Fruit fly (Drosophila melanogaster) whole organism, prepupa: ENCODE measurements around the gene CG42704.
A peak's percentile ranks its signal among the peaks of the same experiment; 100 is the strongest.

ENCODE experiments used
- Blimp-1 ChIP-seq: fragments of 200-800 bp; sonication (Bioruptor generic); optimal IDR thresholded peaks from 3 replicates; lab custom pipeline; 2017; ENCODE audit warnings: missing biosample characterization, missing genetic modification characterization, mild to moderate bottlenecking, moderate library complexity, missing genetic modification reagents
- CG10669 ChIP-seq: fragments of 200-800 bp; sonication (Bioruptor generic); optimal IDR thresholded peaks from 3 replicates; lab custom pipeline; 2018; ENCODE audit warnings: missing biosample characterization, mild to moderate bottlenecking, missing genetic modification characterization, moderate library complexity
- CG11294 ChIP-seq: fragments of 200-800 bp; sonication (Bioruptor generic); IDR thresholded peaks from 2 replicates; pipeline ENCODE4 v1.3.6; 2022; ENCODE audit warnings: missing biosample characterization, missing genetic modification characterization
- CG11762 ChIP-seq: fragments of 200-800 bp; sonication (Bioruptor generic); optimal IDR thresholded peaks from 3 replicates; lab custom pipeline; 2016; ENCODE audit warnings: missing biosample characterization, missing genetic modification characterization; ENCODE audit not compliant: insufficient read depth
- CG11902 ChIP-seq: fragments of 200-800 bp; sonication (Bioruptor generic); optimal IDR thresholded peaks from 3 replicates; lab custom pipeline; 2016; ENCODE audit warnings: missing biosample characterization, missing genetic modification characterization
- CG1621 ChIP-seq: fragments of 200-800 bp; sonication (Bioruptor generic); optimal IDR thresholded peaks from 3 replicates; lab custom pipeline; 2018; ENCODE audit warnings: missing biosample characterization, mild to moderate bottlenecking, missing genetic modification characterization
- CG3032 ChIP-seq: fragments of 200-800 bp; optimal IDR thresholded peaks from 2 replicates; lab custom pipeline; 2019; ENCODE audit warnings: missing biosample characterization, mild to moderate bottlenecking, missing genetic modification characterization, moderate library complexity
- CG31627 ChIP-seq: fragments of 200-800 bp; sonication (Bioruptor generic); optimal IDR thresholded peaks from 3 replicates; lab custom pipeline; 2016; ENCODE audit warnings: missing biosample characterization, missing genetic modification characterization
- CG3919 ChIP-seq: fragments of 200-800 bp; sonication (Bioruptor generic); optimal IDR thresholded peaks from 3 replicates; lab custom pipeline; 2016; ENCODE audit warnings: missing biosample characterization, missing genetic modification characterization
- CG6163 ChIP-seq: fragments of 200-800 bp; sonication (Bioruptor generic); IDR thresholded peaks from 3 replicates; pipeline ENCODE4 v1.3.6; 2022; ENCODE audit warnings: missing biosample characterization, missing genetic modification characterization
- CG6276 ChIP-seq: fragments of 200-800 bp; sonication (Bioruptor generic); optimal IDR thresholded peaks from 2 replicates; lab custom pipeline; 2017; ENCODE audit warnings: missing biosample characterization, mild to moderate bottlenecking, missing genetic modification characterization
- CG6854 ChIP-seq: fragments of 200-800 bp; sonication (Bioruptor generic); optimal IDR thresholded peaks from 2 replicates; lab custom pipeline; 2017; ENCODE audit warnings: missing biosample characterization, mild to moderate bottlenecking, missing genetic modification characterization
- CG7368 ChIP-seq: fragments of 200-800 bp; sonication (Bioruptor generic); optimal IDR thresholded peaks from 3 replicates; lab custom pipeline; 2016; ENCODE audit warnings: missing biosample characterization, missing genetic modification characterization
- CG8119 ChIP-seq: fragments of 200-800 bp; sonication (Bioruptor generic); IDR thresholded peaks from 3 replicates; pipeline ENCODE4 v1.3.6; 2022; ENCODE audit warnings: missing biosample characterization, missing genetic modification characterization
- CG8632 ChIP-seq: fragments of 200-800 bp; sonication (Bioruptor generic); optimal IDR thresholded peaks from 3 replicates; lab custom pipeline; 2016; ENCODE audit warnings: missing biosample characterization, missing genetic modification characterization
- CG9139 ChIP-seq: fragments of 200-800 bp; sonication (Bioruptor generic); optimal IDR thresholded peaks from 3 replicates; lab custom pipeline; 2017; ENCODE audit warnings: missing biosample characterization, mild to moderate bottlenecking, missing genetic modification characterization
- Eip78C ChIP-seq: fragments of 200-800 bp; sonication (Bioruptor generic); peaks from one replicate; lab custom pipeline; 2016; ENCODE audit warnings: missing biosample characterization, missing genetic modification characterization
- Ets21C ChIP-seq: fragments of 200-800 bp; sonication (Bioruptor generic); optimal IDR thresholded peaks from 3 replicates; lab custom pipeline; 2016; ENCODE audit warnings: missing biosample characterization, missing genetic modification characterization
- Gug ChIP-seq: fragments of 200-800 bp; sonication (Bioruptor generic); IDR thresholded peaks from 2 replicates; pipeline ENCODE4 v1.3.6; 2022; ENCODE audit warnings: missing biosample characterization, missing genetic modification characterization
- Hr38 ChIP-seq: sonication (Bioruptor generic); optimal IDR thresholded peaks from 2 replicates; lab custom pipeline; 2016; ENCODE audit warnings: missing biosample characterization, missing genetic modification characterization
- Hr39 ChIP-seq: fragments of 200-800 bp; sonication (Bioruptor generic); optimal IDR thresholded peaks from 2 replicates; lab custom pipeline; 2016; ENCODE audit warnings: missing biosample characterization, missing genetic modification characterization
- Hr4 ChIP-seq: fragments of 200-800 bp; sonication (Bioruptor generic); optimal IDR thresholded peaks from 3 replicates; lab custom pipeline; 2016; ENCODE audit warnings: missing biosample characterization, missing genetic modification characterization
- Lpt ChIP-seq: fragments of 200-800 bp; sonication (Bioruptor generic); optimal IDR thresholded peaks from 3 replicates; lab custom pipeline; 2016; ENCODE audit warnings: missing biosample characterization, missing genetic modification characterization
- achi ChIP-seq: fragments of 200-800 bp; sonication (Bioruptor generic); optimal IDR thresholded peaks from 3 replicates; lab custom pipeline; 2016; ENCODE audit warnings: missing biosample characterization, missing genetic modification characterization
- acj6 ChIP-seq: fragments of 200-800 bp; sonication (Bioruptor generic); optimal IDR thresholded peaks from 3 replicates; lab custom pipeline; 2016; ENCODE audit warnings: missing biosample characterization, missing genetic modification characterization
- cyc ChIP-seq: fragments of 200-800 bp; sonication (Bioruptor generic); optimal IDR thresholded peaks from 3 replicates; lab custom pipeline; 2016; ENCODE audit warnings: missing biosample characterization, missing genetic modification characterization
- dac ChIP-seq: fragments of 200-800 bp; sonication (Bioruptor generic); optimal IDR thresholded peaks from 2 replicates; lab custom pipeline; 2017; ENCODE audit warnings: missing biosample characterization, mild to moderate bottlenecking, missing genetic modification characterization
- eg ChIP-seq: fragments of 200-800 bp; sonication (Bioruptor generic); IDR thresholded peaks from 3 replicates; pipeline ENCODE4 v1.3.6; 2022; ENCODE audit warnings: missing biosample characterization, missing genetic modification characterization
- esn ChIP-seq: fragments of 200-800 bp; sonication (Bioruptor generic); optimal IDR thresholded peaks from 2 replicates; lab custom pipeline; 2016; ENCODE audit warnings: missing biosample characterization, mild to moderate bottlenecking, missing genetic modification characterization, moderate library complexity
- fd59A ChIP-seq: fragments of 200-800 bp; sonication (Bioruptor generic); optimal IDR thresholded peaks from 2 replicates; lab custom pipeline; 2017; ENCODE audit warnings: missing biosample characterization, mild to moderate bottlenecking, missing genetic modification characterization, missing genetic modification reagents
- fd85E ChIP-seq: fragments of 200-800 bp; sonication (Bioruptor generic); optimal IDR thresholded peaks from 3 replicates; lab custom pipeline; 2016; ENCODE audit warnings: missing biosample characterization, missing genetic modification characterization
- fkh ChIP-seq: fragments of 200-800 bp; sonication (Bioruptor generic); optimal IDR thresholded peaks from 3 replicates; lab custom pipeline; 2017; ENCODE audit warnings: missing biosample characterization, mild to moderate bottlenecking, missing genetic modification characterization, moderate library complexity
- lz ChIP-seq: fragments of 200-800 bp; sonication (Bioruptor generic); optimal IDR thresholded peaks from 3 replicates; lab custom pipeline; 2016; ENCODE audit warnings: missing biosample characterization, missing genetic modification characterization
- net ChIP-seq: fragments of 200-800 bp; sonication (Bioruptor generic); optimal IDR thresholded peaks from 3 replicates; lab custom pipeline; 2016; ENCODE audit warnings: missing biosample characterization, missing genetic modification characterization
- pdm3 ChIP-seq: fragments of 200-800 bp; sonication (Bioruptor generic); optimal IDR thresholded peaks from 3 replicates; lab custom pipeline; 2016; ENCODE audit warnings: missing biosample characterization, missing genetic modification characterization
- salr ChIP-seq, 2 experiments: fragments of 200-800 bp; sonication (Bioruptor generic); optimal IDR thresholded peaks; 3 replicates each; lab custom pipeline; 2016 to 2018; ENCODE audit warnings: missing biosample characterization in 2 of 2, missing genetic modification characterization in 2 of 2, mild to moderate bottlenecking in 1 of 2
- ss ChIP-seq, 2 experiments: fragments of 200-800 bp; sonication (Bioruptor generic); optimal IDR thresholded peaks; 2 replicates in 1 of 2; 3 replicates in 1 of 2; lab custom pipeline; 2017 to 2018; ENCODE audit warnings: mild to moderate bottlenecking in 2 of 2, missing biosample characterization in 2 of 2, missing genetic modification characterization in 2 of 2, moderate library complexity in 1 of 2
- topi ChIP-seq: fragments of 200-800 bp; sonication (Bioruptor generic); optimal IDR thresholded peaks from 3 replicates; lab custom pipeline; 2016; ENCODE audit warnings: missing biosample characterization, missing genetic modification characterization

CG42704 gene

DNA sequence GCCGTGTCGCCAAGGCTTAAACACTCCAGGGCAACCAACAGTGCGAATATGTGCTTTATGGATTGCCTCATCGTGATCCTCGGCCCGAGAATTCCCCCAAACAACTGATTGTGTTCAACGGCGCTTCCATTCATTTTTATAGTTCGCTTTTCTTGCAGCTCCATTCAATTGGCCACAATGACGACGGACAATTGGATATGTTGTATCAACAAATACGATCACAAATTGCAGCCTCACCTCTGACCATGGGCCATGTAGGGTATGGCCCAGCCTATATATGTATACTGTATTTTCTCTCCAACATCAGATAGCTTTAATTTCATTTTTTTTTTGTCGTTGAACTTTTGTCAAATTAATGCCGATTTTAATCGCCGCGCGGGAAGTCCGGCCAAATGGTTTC lies 12.3 kb downstream of the CG42704 start, which contains the start of gene CG15036:
Gene CG15036 (minus strand): TSS at position 101 of the 400 bp plus-strand sequence.
- TF ChIP-seq CG3032 (tag; lab: Kevin White, UChicago) (no peak), Hr39 (GFP tag; lab: Kevin White, UChicago) (no peak), dac (no peak), Hr38 (GFP tag; lab: Kevin White, UChicago) (no peak), Eip78C (GFP tag; lab: Kevin White, UChicago) (no peak), CG3919 (GFP tag; lab: Kevin White, UChicago) (no peak), acj6 (no peak), ss (GFP tag; optimal IDR thresholded peaks at IDR 0.05; lab: Kevin White, UChicago) (no peak), CG7368 (GFP tag; lab: Kevin White, UChicago) (no peak), Gug (no peak), CG31627 (GFP tag; lab: Kevin White, UChicago) (no peak), CG6854 (no peak), Hr4 (GFP tag; lab: Kevin White, UChicago) (no peak)

DNA sequence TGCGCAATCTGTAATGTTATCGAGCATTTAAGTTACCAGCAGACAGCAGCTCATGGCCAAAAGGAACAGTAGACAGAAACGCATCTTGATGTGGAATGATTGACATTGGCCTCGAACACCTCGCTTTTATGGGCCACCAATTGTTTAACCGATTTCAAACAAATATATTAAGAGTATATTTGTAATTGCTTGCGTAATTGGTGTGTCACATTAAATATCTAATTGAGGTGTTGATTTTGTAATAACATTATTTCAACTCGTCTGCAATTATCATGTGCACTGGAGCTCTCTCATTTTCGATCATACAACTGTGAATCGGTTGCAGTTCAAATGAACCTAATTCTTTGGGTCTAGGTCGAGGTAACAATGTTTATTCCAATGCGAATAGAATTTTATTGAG lies 13.2 kb downstream of the CG42704 start, which contains the start of gene CG32726:
Gene CG32726 (minus strand): TSS at position 101 of the 400 bp plus-strand sequence.
- TF ChIP-seq CG11294 (GFP tag; lab: Robert Waterston, UW) (no peak), Blimp-1 (GFP tag; lab: Kevin White, UChicago) (no peak), CG7368 (GFP tag; lab: Kevin White, UChicago) (no peak), Hr39 (GFP tag; lab: Kevin White, UChicago) (no peak), CG8632 (GFP tag; lab: Kevin White, UChicago) (no peak), CG10669 (GFP tag; lab: Kevin White, UChicago) (no peak), CG3032 (tag; lab: Kevin White, UChicago) (no peak), CG11902 (GFP tag; lab: Kevin White, UChicago) (no peak), acj6 (no peak), eg (no peak), lz (no peak), salr (GFP tag; optimal IDR thresholded peaks at IDR 0.05; lab: Kevin White, UChicago) (no peak), Ets21C (no peak), fd59A (GFP tag; lab: Kevin White, UChicago) (no peak), Hr38 (GFP tag; lab: Kevin White, UChicago) (no peak), esn (GFP tag; lab: Kevin White, UChicago) (no peak)

DNA sequence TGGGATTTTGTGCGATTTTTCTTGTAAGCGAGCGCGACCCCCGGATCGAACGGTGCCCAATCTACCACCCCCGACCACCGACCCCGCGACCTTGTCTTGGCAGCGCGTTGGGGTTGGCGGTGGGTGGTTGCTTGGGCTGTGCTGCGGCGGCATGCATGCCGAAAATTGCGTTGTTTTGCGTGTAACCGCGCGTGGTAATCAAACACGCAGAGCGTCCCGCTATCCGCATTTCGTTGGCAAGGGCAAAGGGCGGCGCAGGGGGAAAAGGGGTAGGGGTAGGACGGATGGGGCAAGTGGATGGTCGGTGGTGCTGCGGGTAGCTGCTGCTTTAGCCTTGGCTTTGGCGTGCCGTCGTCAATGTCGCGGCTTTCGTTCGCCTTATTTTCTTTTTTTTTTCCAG lies 19.9 kb downstream of the CG42704 start:
- TF ChIP-seq fkh (GFP tag; lab: Kevin White, UChicago) (no peak), fd59A (GFP tag; lab: Kevin White, UChicago) (no peak), CG6163 (GFP tag; lab: Robert Waterston, UW) (no peak), Ets21C (no peak), topi (GFP tag; lab: Kevin White, UChicago) (no peak), pdm3 (GFP tag; lab: Kevin White, UChicago) (no peak), achi (GFP tag; lab: Kevin White, UChicago) (no peak), CG6276 (GFP tag; lab: Kevin White, UChicago) (no peak), CG3032 (tag; lab: Kevin White, UChicago) (no peak), net (GFP tag; lab: Kevin White, UChicago) (no peak), Lpt (GFP tag; lab: Kevin White, UChicago) (no peak), CG10669 (GFP tag; lab: Kevin White, UChicago) (no peak), CG1621 (no peak), cyc (GFP tag; lab: Kevin White, UChicago) (no peak), CG9139 (no peak), ss (GFP tag; optimal IDR thresholded peaks at IDR 0.05; lab: Kevin White, UChicago) (no peak), CG11762 (GFP tag; lab: Kevin White, UChicago) (no peak)

DNA sequence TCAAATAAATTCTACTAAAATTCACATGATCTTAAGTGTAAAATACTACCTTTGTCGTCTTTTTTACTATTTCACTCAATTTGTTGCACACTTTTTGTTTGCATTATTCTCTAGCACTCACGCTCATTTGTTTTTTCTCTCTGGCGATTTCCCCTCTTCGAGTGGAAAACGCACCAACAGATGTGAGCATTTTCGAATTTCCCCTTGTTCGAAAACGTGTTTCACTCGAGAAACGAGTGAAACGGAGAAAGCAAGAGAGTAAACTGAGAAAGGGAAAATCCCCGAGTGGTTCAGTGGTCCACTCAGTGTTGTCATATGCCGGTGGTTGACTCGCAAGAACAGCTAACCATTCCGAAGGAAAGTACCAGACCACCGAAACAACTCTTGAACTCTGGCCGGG lies 32.6 kb downstream of the CG42704 start:
- TF ChIP-seq fkh (GFP tag; lab: Kevin White, UChicago) (no peak), fd85E (no peak), CG7368 (GFP tag; lab: Kevin White, UChicago) (no peak), CG1621 (no peak), Lpt (GFP tag; lab: Kevin White, UChicago) (no peak), CG8119 (GFP tag; lab: Robert Waterston, UW) (no peak), CG6276 (GFP tag; lab: Kevin White, UChicago) (peak; percentile 3)
- TF ChIP-seq, all 60 proteins: peak for 1
